Fruit fly (Drosophila melanogaster) Kc167 (cell line): ENCODE data around the gene TSG101.

ENCODE experiments used
- Myc ChIP-seq: fragments of >200 bp; optimal IDR thresholded peaks from 2 replicates; lab custom pipeline; 2017; ENCODE audit warnings: missing external identifiers
- Sin3A ChIP-seq: fragments of >200 bp; optimal IDR thresholded peaks from 2 replicates; lab custom pipeline; 2018; ENCODE audit warnings: missing external identifiers
- h ChIP-seq: fragments of >200 bp; optimal IDR thresholded peaks from 3 replicates; lab custom pipeline; 2018; ENCODE audit warnings: missing external identifiers
- insv ChIP-seq: fragments of >200 bp; optimal IDR thresholded peaks from 3 replicates; lab custom pipeline; 2018; ENCODE audit warnings: missing external identifiers
- psq ChIP-seq: fragments of >200 bp; optimal IDR thresholded peaks from 2 replicates; lab custom pipeline; 2017; ENCODE audit warnings: missing external identifiers
- ttk ChIP-seq: sonication (Bioruptor generic); optimal IDR thresholded peaks from 2 replicates; lab custom pipeline; 2017; ENCODE audit warnings: missing external identifiers

The TSG101 gene

dm6 chr3L:16845607-16846277 lies 3.6 kb downstream of the TSG101 start, which contains the start of gene CG32161:
CG32161 (plus strand) TSS chr3L:16846227.
- TF ChIP-seq h (lab: Kevin White, UChicago) (no peak), Sin3A (lab: Kevin White, UChicago) (no peak), insv (lab: Kevin White, UChicago) (no peak), ttk (lab: Kevin White, UChicago) (no peak), psq (no peak), Myc (lab: Kevin White, UChicago) (no peak)

- TF ChIP-seq h (lab: Kevin White, UChicago), result no peak
- TF ChIP-seq insv (lab: Kevin White, UChicago), result no peak
- no peak for TF ChIP-seq Sin3A (lab: Kevin White, UChicago)
- TF ChIP-seq Myc (lab: Kevin White, UChicago), result no peak
- no peak for TF ChIP-seq ttk (lab: Kevin White, UChicago)
- no peak for TF ChIP-seq psq
Measured at dm6 chr3L:16851566-16851965, 9.5 kb downstream of the TSG101 start.

dm6 chr3L:16853533-16854386 lies 11.7 kb downstream of the TSG101 start, which contains the start of gene sina:
sina (plus strand) TSS chr3L:16853751.
- TF ChIP-seq Myc (lab: Kevin White, UChicago) (no peak), Sin3A (lab: Kevin White, UChicago) (no peak), psq (no peak), h (lab: Kevin White, UChicago) (no peak), insv (lab: Kevin White, UChicago) (no peak), ttk (lab: Kevin White, UChicago) (no peak)

- no peak for TF ChIP-seq h (lab: Kevin White, UChicago)
- no peak for TF ChIP-seq insv (lab: Kevin White, UChicago)
- TF ChIP-seq Sin3A (lab: Kevin White, UChicago), result no peak
- no peak for TF ChIP-seq ttk (lab: Kevin White, UChicago)
- no peak for TF ChIP-seq Myc (lab: Kevin White, UChicago)
- no peak for TF ChIP-seq psq
Measured at dm6 chr3L:16854387-16855033, 12.4 kb downstream of the TSG101 start.

- TF ChIP-seq insv (lab: Kevin White, UChicago) (no peak), Myc (lab: Kevin White, UChicago) (no peak), psq (no peak)
Measured at dm6 chr3L:16855287-16855686, 13.2 kb downstream of the TSG101 start.

- TF ChIP-seq h (lab: Kevin White, UChicago), result no peak
- TF ChIP-seq ttk (lab: Kevin White, UChicago), result no peak
- TF ChIP-seq psq, result no peak
- no peak for TF ChIP-seq insv (lab: Kevin White, UChicago)
- TF ChIP-seq Sin3A (lab: Kevin White, UChicago), result no peak
- TF ChIP-seq Myc (lab: Kevin White, UChicago), result no peak
Measured at dm6 chr3L:16858780-16859179, 16.7 kb downstream of the TSG101 start, which contains the start of gene sinah. sinah (plus strand) TSS chr3L:16859080.

- TF ChIP-seq Sin3A (lab: Kevin White, UChicago), result no peak
- TF ChIP-seq insv (lab: Kevin White, UChicago), result no peak
- no peak for TF ChIP-seq h (lab: Kevin White, UChicago)
- TF ChIP-seq Myc (lab: Kevin White, UChicago), result no peak
- no peak for TF ChIP-seq psq
- no peak for TF ChIP-seq ttk (lab: Kevin White, UChicago)
Measured at dm6 chr3L:16860322-16860721, 18.2 kb downstream of the TSG101 start, which contains the start of gene CG13029. CG13029 (plus strand) TSS chr3L:16860622.

dm6 chr3L:16860879-16861278 lies 18.8 kb downstream of the TSG101 start:
- TF ChIP-seq h (lab: Kevin White, UChicago) (no peak), ttk (lab: Kevin White, UChicago) (no peak), insv (lab: Kevin White, UChicago) (no peak), Myc (lab: Kevin White, UChicago) (no peak), Sin3A (lab: Kevin White, UChicago) (no peak), psq (no peak)

dm6 chr3L:16862284-16862683 lies 20.2 kb downstream of the TSG101 start, which contains the start of gene Rh4:
Rh4 (minus strand) TSS chr3L:16862517.
- no peak for TF ChIP-seq Myc (lab: Kevin White, UChicago)
- no peak for TF ChIP-seq Sin3A (lab: Kevin White, UChicago)
- TF ChIP-seq psq, result no peak
- no peak for TF ChIP-seq ttk (lab: Kevin White, UChicago)
- no peak for TF ChIP-seq h (lab: Kevin White, UChicago)
- no peak for TF ChIP-seq insv (lab: Kevin White, UChicago)

dm6 chr3L:16862958-16863357 lies 20.9 kb downstream of the TSG101 start, which contains the start of gene CG9951:
CG9951 (plus strand) TSS chr3L:16863164.
- TF ChIP-seq h (lab: Kevin White, UChicago), result no peak
- no peak for TF ChIP-seq ttk (lab: Kevin White, UChicago)
- no peak for TF ChIP-seq Myc (lab: Kevin White, UChicago)
- no peak for TF ChIP-seq Sin3A (lab: Kevin White, UChicago)
- no peak for TF ChIP-seq psq
- TF ChIP-seq insv (lab: Kevin White, UChicago), result no peak
